Worm (Caenorhabditis elegans) whole organism, young adult: ENCODE measurements around the gene haf-2.

ENCODE experiments used
- F55B11.4 ChIP-seq: sonication (generic microtip); optimal IDR thresholded peaks from 2 replicates; lab custom pipeline; 2016; ENCODE audit warnings: missing compliant biosample characterization, missing genetic modification characterization, borderline replicate concordance; ENCODE audit not compliant: insufficient read depth
- T07F8.4 ChIP-seq: sonication (generic microtip); optimal IDR thresholded peaks from 2 replicates; lab custom pipeline; 2016; ENCODE audit warnings: mild to moderate bottlenecking, missing genetic modification characterization, moderate library complexity, missing compliant biosample characterization
- Y79H2A.3 ChIP-seq: fragments of 200-800 bp; sonication (Bioruptor generic); conservative IDR thresholded peaks from 2 replicates; pipeline ENCODE4 v1.3.6; 2022; ENCODE audit warnings: missing genetic modification reagents, missing genetic modification characterization, missing compliant biosample characterization
- die-1 ChIP-seq: sonication (generic microtip); optimal IDR thresholded peaks from 2 replicates; lab custom pipeline; 2016; ENCODE audit warnings: missing genotype, mild to moderate bottlenecking, missing genetic modification characterization, missing compliant biosample characterization
- egl-18 ChIP-seq: fragments of 200-800 bp; sonication (Bioruptor generic); IDR thresholded peaks from 2 replicates; pipeline ENCODE4 v1.3.6; 2022; ENCODE audit warnings: missing genetic modification reagents, missing genetic modification characterization, missing compliant biosample characterization
- ets-4 ChIP-seq: fragments of 200-800 bp; sonication (Bioruptor generic); optimal IDR thresholded peaks from 2 replicates; lab custom pipeline; 2018; ENCODE audit warnings: mild to moderate bottlenecking, missing genetic modification characterization, missing compliant biosample characterization
- lin-35 ChIP-seq, 3 experiments: fragments of 150-350 bp in 2 of 3; sonication (generic microtip) in 1 of 3; optimal IDR thresholded peaks; 2 replicates each; lab custom pipeline; 2014 to 2018; ENCODE audit warnings: missing biosample characterization in 3 of 3, missing genetic modification characterization in 3 of 3, missing genetic modification reagents in 3 of 3
- nfya-1 ChIP-seq: sonication (generic microtip); optimal IDR thresholded peaks from 2 replicates; lab custom pipeline; 2017; ENCODE audit warnings: antibody characterized with exemption, missing compliant biosample characterization, missing genetic modification characterization, borderline replicate concordance; ENCODE audit not compliant: insufficient read depth
- sea-2 ChIP-seq: fragments of 200-800 bp; sonication (Bioruptor generic); IDR thresholded peaks from 2 replicates; pipeline ENCODE4 v1.3.6; 2022; ENCODE audit warnings: missing genetic modification characterization, missing compliant biosample characterization
- snpc-4 ChIP-seq, 5 experiments: fragments of 150-350 bp in 1 of 5; sonication (generic microtip) in 4 of 5; optimal IDR thresholded peaks; 2 replicates each; lab custom pipeline; 2014 to 2018; ENCODE audit warnings: missing genetic modification characterization in 5 of 5, missing biosample characterization in 3 of 5, antibody characterized with exemption in 2 of 5, mild to moderate bottlenecking in 2 of 5, missing compliant biosample characterization in 2 of 5, missing genotype in 2 of 5, moderate library complexity in 2 of 5, missing genetic modification reagents in 1 of 5
- tbx-9 ChIP-seq: sonication (generic microtip); optimal IDR thresholded peaks from 2 replicates; lab custom pipeline; 2016; ENCODE audit warnings: borderline replicate concordance, missing genetic modification characterization, inconsistent platforms, missing compliant biosample characterization

- no peak for TF ChIP-seq sea-2 (GFP tag; lab: Robert Waterston, UW)
- TF ChIP-seq snpc-4 (GFP tag; optimal IDR thresholded peaks at IDR 0.05; lab: Kevin White, UChicago), result no peak
- no peak for TF ChIP-seq snpc-4 (tag; optimal IDR thresholded peaks at IDR 0.05; lab: Kevin White, UChicago)
- TF ChIP-seq egl-18, result no peak
- no peak for TF ChIP-seq T07F8.4 (tag; lab: Kevin White, UChicago)
- TF ChIP-seq nfya-1, result no peak
- no peak for TF ChIP-seq ets-4 (GFP tag; lab: Kevin White, UChicago)
- TF ChIP-seq tbx-9 (tag; lab: Kevin White, UChicago), result no peak
- TF ChIP-seq die-1 (tag; lab: Kevin White, UChicago), result no peak
- no peak for TF ChIP-seq lin-35 (GFP tag; optimal IDR thresholded peaks at IDR 0.05; lab: Kevin White, UChicago)
- TF ChIP-seq F55B11.4 (tag; lab: Kevin White, UChicago), result no peak
- no peak for TF ChIP-seq Y79H2A.3 (GFP tag; lab: Robert Waterston, UW)
These were observed 25.0 kb upstream of the haf-2 start, which contains the start of gene C07D10.5 for ce11 chrII:7381142-7381611.
